Worm (Caenorhabditis elegans) whole organism, L2 larva: ENCODE data around the gene C36B7.1.

ENCODE experiments used
- C34F6.9 ChIP-seq: fragments of 150-350 bp; optimal IDR thresholded peaks from 2 replicates; lab custom pipeline; 2014; ENCODE audit warnings: missing biosample characterization, missing genetic modification characterization
- blmp-1 ChIP-seq: sonication (generic microtip); optimal IDR thresholded peaks from 2 replicates; lab custom pipeline; 2017; ENCODE audit warnings: missing genetic modification characterization, mild to moderate bottlenecking, missing compliant biosample characterization, antibody characterized with exemption, moderate library complexity; ENCODE audit not compliant: insufficient read depth
- ceh-16 ChIP-seq: fragments of 150-350 bp; optimal IDR thresholded peaks from 2 replicates; lab custom pipeline; 2014; ENCODE audit warnings: missing biosample characterization, missing genetic modification characterization
- dmd-4 ChIP-seq: sonication (generic microtip); optimal IDR thresholded peaks from 2 replicates; lab custom pipeline; 2017; ENCODE audit warnings: missing biosample characterization, missing genetic modification characterization
- egl-27 ChIP-seq: sonication (generic microtip); optimal IDR thresholded peaks from 3 replicates; lab custom pipeline; 2017; ENCODE audit warnings: missing biosample characterization, missing genetic modification reagents, missing genetic modification characterization
- elt-1 ChIP-seq: fragments of 150-350 bp; optimal IDR thresholded peaks from 2 replicates; lab custom pipeline; 2014; ENCODE audit warnings: missing biosample characterization, missing genetic modification characterization
- lin-11 ChIP-seq: fragments of 150-350 bp; sonication (generic microtip); optimal IDR thresholded peaks from 2 replicates; lab custom pipeline; 2014; ENCODE audit warnings: missing biosample characterization, missing genetic modification characterization, inconsistent platforms, mixed read lengths
- lin-13 ChIP-seq: fragments of 150-350 bp; optimal IDR thresholded peaks from 2 replicates; lab custom pipeline; 2014; ENCODE audit warnings: missing biosample characterization, missing genetic modification reagents, missing genetic modification characterization
- mbf-1 ChIP-seq: sonication (generic microtip); optimal IDR thresholded peaks from 2 replicates; lab custom pipeline; 2017; ENCODE audit warnings: missing biosample characterization, missing genetic modification characterization
- mdl-1 ChIP-seq, 2 experiments: fragments of 150-350 bp in 1 of 2; sonication (generic microtip) in 1 of 2; optimal IDR thresholded peaks; 2 replicates each; lab custom pipeline; 2017; ENCODE audit warnings: missing biosample characterization in 2 of 2, missing genetic modification characterization in 2 of 2
- nhr-10 ChIP-seq: sonication (generic microtip); optimal IDR thresholded peaks from 2 replicates; lab custom pipeline; 2017; ENCODE audit warnings: missing biosample characterization, missing genetic modification characterization
- nhr-12 ChIP-seq: fragments of 150-350 bp; optimal IDR thresholded peaks from 2 replicates; lab custom pipeline; 2014; ENCODE audit warnings: missing biosample characterization, missing genetic modification characterization
- nhr-129 ChIP-seq: fragments of 150-350 bp; optimal IDR thresholded peaks from 2 replicates; lab custom pipeline; 2014; ENCODE audit warnings: missing biosample characterization, missing genetic modification characterization
- nhr-21 ChIP-seq: fragments of 150-350 bp; optimal IDR thresholded peaks from 2 replicates; lab custom pipeline; 2014; ENCODE audit warnings: missing biosample characterization, missing genetic modification characterization
- nhr-23 ChIP-seq: fragments of 150-350 bp; optimal IDR thresholded peaks from 2 replicates; lab custom pipeline; 2014; ENCODE audit warnings: missing biosample characterization, missing genetic modification reagents, missing genetic modification characterization
- nhr-237 ChIP-seq: fragments of 150-350 bp; optimal IDR thresholded peaks from 2 replicates; lab custom pipeline; 2014; ENCODE audit warnings: missing biosample characterization, missing genetic modification characterization
- nhr-6 ChIP-seq: fragments of 150-350 bp; optimal IDR thresholded peaks from 2 replicates; lab custom pipeline; 2014; ENCODE audit warnings: missing biosample characterization, missing genetic modification characterization
- nhr-77 ChIP-seq: fragments of 150-350 bp; optimal IDR thresholded peaks from 2 replicates; lab custom pipeline; 2014; ENCODE audit warnings: missing biosample characterization, missing genetic modification characterization
- sem-4 ChIP-seq: fragments of 150-350 bp; optimal IDR thresholded peaks from 2 replicates; lab custom pipeline; 2014; ENCODE audit warnings: missing biosample characterization, missing genetic modification reagents, missing genetic modification characterization
- skn-1 ChIP-seq: sonication (generic microtip); optimal IDR thresholded peaks from 2 replicates; lab custom pipeline; 2017; ENCODE audit warnings: missing biosample characterization, missing genetic modification characterization
- unc-39 ChIP-seq: fragments of 150-350 bp; optimal IDR thresholded peaks from 2 replicates; lab custom pipeline; 2014; ENCODE audit warnings: missing biosample characterization, missing genetic modification characterization
- unc-62 ChIP-seq: fragments of 150-350 bp; optimal IDR thresholded peaks from 2 replicates; lab custom pipeline; 2014; ENCODE audit warnings: missing biosample characterization, missing genetic modification reagents, missing genetic modification characterization
- zag-1 ChIP-seq: fragments of 150-350 bp; optimal IDR thresholded peaks from 2 replicates; lab custom pipeline; 2014; ENCODE audit warnings: missing biosample characterization, missing genetic modification characterization

Gene C36B7.1

DNA sequence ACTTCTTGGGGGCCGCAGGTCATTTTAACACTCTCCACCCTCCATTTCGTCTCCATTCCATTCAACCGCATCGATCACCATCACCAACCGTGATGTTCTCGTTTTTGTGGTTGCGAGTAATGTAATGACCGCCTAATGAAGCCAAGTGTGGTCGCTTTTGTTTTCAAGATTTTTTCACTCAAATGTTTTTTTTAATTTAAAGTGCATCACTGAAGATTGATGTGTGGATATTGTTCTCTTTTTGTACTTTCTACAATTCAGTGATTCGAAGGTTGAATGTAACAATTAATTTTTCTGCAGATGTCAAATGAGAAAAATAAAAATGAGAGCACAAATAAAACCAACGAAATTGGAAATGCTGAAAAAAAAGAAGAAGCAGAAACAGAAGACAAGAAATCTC is 46.0 kb downstream of the C36B7.1 start, which contains the start of gene pgp-10:
Gene pgp-10, plus strand, starts transcription at position 301 of the 400 bp plus-strand sequence.
- TF ChIP-seq elt-1 (tag; lab: Kevin White, UChicago) (no peak), nhr-237 (tag; lab: Kevin White, UChicago) (no peak), C34F6.9 (tag; lab: Kevin White, UChicago) (no peak), blmp-1 (no peak), zag-1 (no peak), dmd-4 (tag; lab: Kevin White, UChicago) (no peak), nhr-77 (tag; lab: Kevin White, UChicago) (no peak)

DNA sequence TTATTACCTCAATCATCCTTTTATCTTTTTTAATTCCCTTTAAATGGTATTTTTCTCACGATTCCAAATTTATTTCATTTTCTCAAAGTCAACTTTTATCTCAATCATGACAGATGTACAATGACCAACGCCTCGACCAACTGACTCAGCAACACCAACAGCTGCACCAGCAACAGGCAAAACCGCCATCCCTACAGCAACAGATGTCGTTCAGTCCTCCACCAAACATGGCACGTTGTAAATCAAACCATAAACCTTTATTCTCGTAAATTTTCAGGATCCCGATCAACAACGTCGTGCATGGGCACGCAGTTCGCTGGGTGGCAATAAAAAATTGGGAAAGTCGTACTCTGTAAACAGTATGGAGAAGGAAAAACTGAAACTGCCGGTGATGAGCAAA is 50.1 kb downstream of the C36B7.1 start:
- TF ChIP-seq unc-62: no peak
- TF ChIP-seq egl-27 (tag; lab: Kevin White, UChicago): no peak
- no peak for TF ChIP-seq nhr-21 (tag; lab: Kevin White, UChicago)
- no peak for TF ChIP-seq lin-13 (GFP tag; lab: Kevin White, UChicago)
- no peak for TF ChIP-seq dmd-4 (tag; lab: Kevin White, UChicago)
- no peak for TF ChIP-seq nhr-23 (tag; lab: Kevin White, UChicago)
- no peak for TF ChIP-seq mbf-1 (tag; lab: Kevin White, UChicago)
- TF ChIP-seq lin-11: no peak
- no peak for TF ChIP-seq nhr-12 (tag; lab: Kevin White, UChicago)
- no peak for TF ChIP-seq mdl-1 (tag; optimal IDR thresholded peaks at IDR 0.05; lab: Kevin White, UChicago)
- TF ChIP-seq blmp-1: no peak
- no peak for TF ChIP-seq nhr-10
- TF ChIP-seq skn-1 (tag; lab: Kevin White, UChicago): no peak
- TF ChIP-seq nhr-237 (tag; lab: Kevin White, UChicago): no peak
- no peak for TF ChIP-seq ceh-16 (tag; lab: Kevin White, UChicago)
- TF ChIP-seq unc-39: no peak
- no peak for TF ChIP-seq nhr-6 (tag; lab: Kevin White, UChicago)
- no peak for TF ChIP-seq nhr-129 (tag; lab: Kevin White, UChicago)
- no peak for TF ChIP-seq sem-4
